Worm (Caenorhabditis elegans): Measurements from ENCODE around the gene atg-18.

- no peak for TF ChIP-seq tbx-11 (GFP tag; IDR thresholded peaks at IDR 0.05)
- TF ChIP-seq scrt-1 (GFP tag; IDR thresholded peaks at IDR 0.05): no peak
- no peak for TF ChIP-seq ama-1 (optimal IDR thresholded peaks at IDR 0.05)
- no peak for TF ChIP-seq hmbx-1 (tag; optimal IDR thresholded peaks at IDR 0.05)
- no peak for TF ChIP-seq tra-4 (tag; optimal IDR thresholded peaks at IDR 0.05)
- no peak for TF ChIP-seq tbx-37 (GFP tag; conservative IDR thresholded peaks at IDR 0.05)
- no peak for TF ChIP-seq ets-7 (tag; optimal IDR thresholded peaks at IDR 0.05)
- TF ChIP-seq hmg-4 (GFP tag; optimal IDR thresholded peaks at IDR 0.05): no peak
- no peak for TF ChIP-seq flt-1 (GFP tag; IDR thresholded peaks at IDR 0.05)
Observed at ce11 chrV:8658577-8659362, 27.6 kb upstream of the atg-18 start.

All from whole organism, early embryonic.